Fruit fly (Drosophila melanogaster) whole organism, pupa: ENCODE results near the gene CG8292.
A peak's percentile ranks its signal among the peaks of the same experiment; 100 is the strongest.

ENCODE experiments used
- CG10348 ChIP-seq: fragments of 200-800 bp; sonication (Bioruptor generic); IDR thresholded peaks from 2 replicates; pipeline ENCODE4 v1.3.6; 2022; ENCODE audit warnings: missing biosample characterization, missing genetic modification characterization
- CG12605 ChIP-seq: fragments of 200-800 bp; sonication (Bioruptor generic); IDR thresholded peaks from 2 replicates; pipeline ENCODE4 v1.3.6; 2022; ENCODE audit warnings: missing biosample characterization, missing genetic modification characterization
- CG13204 ChIP-seq: fragments of 200-800 bp; sonication (Bioruptor generic); optimal IDR thresholded peaks from 2 replicates; lab custom pipeline; 2018; ENCODE audit warnings: missing biosample characterization, mild to moderate bottlenecking, missing genetic modification characterization, moderate library complexity
- CG14655 ChIP-seq: fragments of 200-800 bp; sonication (Bioruptor generic); optimal IDR thresholded peaks from 3 replicates; lab custom pipeline; 2017; ENCODE audit warnings: mild to moderate bottlenecking, missing biosample characterization, missing genetic modification reagents, missing genetic modification characterization
- CG15710 ChIP-seq: fragments of 200-800 bp; sonication (Bioruptor generic); optimal IDR thresholded peaks from 2 replicates; lab custom pipeline; 2018; ENCODE audit warnings: missing biosample characterization, mild to moderate bottlenecking, missing genetic modification characterization, moderate library complexity
- CG17806 ChIP-seq: fragments of 200-800 bp; sonication (Bioruptor generic); optimal IDR thresholded peaks from 2 replicates; lab custom pipeline; 2018; ENCODE audit warnings: missing biosample characterization, mild to moderate bottlenecking, missing genetic modification characterization, moderate library complexity
- CG32121 ChIP-seq: fragments of 200-800 bp; sonication (Bioruptor generic); IDR thresholded peaks from 2 replicates; pipeline ENCODE4 v1.3.6; 2022; ENCODE audit warnings: missing biosample characterization, missing genetic modification characterization
- CG34367 ChIP-seq: fragments of 200-800 bp; sonication (Bioruptor generic); optimal IDR thresholded peaks from 2 replicates; lab custom pipeline; 2018; ENCODE audit warnings: missing biosample characterization, mild to moderate bottlenecking, missing genetic modification characterization
- CG4496 ChIP-seq: fragments of 200-800 bp; sonication (Bioruptor generic); IDR thresholded peaks from 3 replicates; pipeline ENCODE4 v1.3.6; 2022; ENCODE audit warnings: missing biosample characterization, missing genetic modification characterization
- CG8159 ChIP-seq: fragments of 200-800 bp; sonication (Bioruptor generic); optimal IDR thresholded peaks from 3 replicates; lab custom pipeline; 2018; ENCODE audit warnings: missing biosample characterization, mild to moderate bottlenecking, missing genetic modification characterization, moderate library complexity
- CG8301 ChIP-seq: fragments of 200-800 bp; sonication (Bioruptor generic); optimal IDR thresholded peaks from 2 replicates; lab custom pipeline; 2018; ENCODE audit warnings: missing biosample characterization, mild to moderate bottlenecking, missing genetic modification characterization
- CG9948 ChIP-seq: fragments of 200-800 bp; sonication (Bioruptor generic); optimal IDR thresholded peaks from 2 replicates; lab custom pipeline; 2018; ENCODE audit warnings: missing biosample characterization, mild to moderate bottlenecking, missing genetic modification characterization, moderate library complexity
- D1 ChIP-seq: fragments of 200-800 bp; sonication (Bioruptor generic); optimal IDR thresholded peaks from 2 replicates; lab custom pipeline; 2018; ENCODE audit warnings: missing biosample characterization, mild to moderate bottlenecking, missing genetic modification characterization, moderate library complexity
- EcR ChIP-seq: fragments of 200-800 bp; sonication (Bioruptor generic); optimal IDR thresholded peaks from 3 replicates; lab custom pipeline; 2019; ENCODE audit warnings: missing biosample characterization, missing genetic modification characterization, mild to moderate bottlenecking, moderate library complexity, missing genetic modification reagents
- Ets98B ChIP-seq: fragments of 200-800 bp; sonication (Bioruptor generic); IDR thresholded peaks from 2 replicates; pipeline ENCODE4 v1.3.6; 2022; ENCODE audit warnings: missing biosample characterization, missing genetic modification characterization
- Pif1A ChIP-seq: fragments of 200-800 bp; sonication (Bioruptor generic); optimal IDR thresholded peaks from 3 replicates; lab custom pipeline; 2016; ENCODE audit warnings: missing biosample characterization, missing genetic modification characterization
- Pif1B ChIP-seq: fragments of 200-800 bp; sonication (Bioruptor generic); optimal IDR thresholded peaks from 3 replicates; lab custom pipeline; 2016; ENCODE audit warnings: missing biosample characterization, missing genetic modification characterization
- Snoo ChIP-seq: fragments of 200-800 bp; sonication (Bioruptor generic); optimal IDR thresholded peaks from 3 replicates; lab custom pipeline; 2017; ENCODE audit warnings: missing biosample characterization, mild to moderate bottlenecking, missing genetic modification characterization, inconsistent platforms
- fd96Ca ChIP-seq: fragments of 200-800 bp; sonication (Bioruptor generic); IDR thresholded peaks from 3 replicates; pipeline ENCODE4 v1.3.6; 2022; ENCODE audit warnings: missing biosample characterization, missing genetic modification characterization
- gl ChIP-seq: fragments of 200-800 bp; sonication (Bioruptor generic); optimal IDR thresholded peaks from 2 replicates; lab custom pipeline; 2018; ENCODE audit warnings: missing biosample characterization, mild to moderate bottlenecking, missing genetic modification characterization
- rn ChIP-seq: fragments of 200-800 bp; sonication (Bioruptor generic); IDR thresholded peaks from 2 replicates; pipeline ENCODE4 v1.3.6; 2022; ENCODE audit warnings: missing biosample characterization, missing genetic modification characterization

CG8292 gene

dm6 chr2L:8217917-8218316 lies at the start of gene CG8292:
CG8292 (minus strand) TSS chr2L:8218017.
- TF ChIP-seq CG34367 (tag; lab: Kevin White, UChicago) (no peak), fd96Ca (no peak)

DNA sequence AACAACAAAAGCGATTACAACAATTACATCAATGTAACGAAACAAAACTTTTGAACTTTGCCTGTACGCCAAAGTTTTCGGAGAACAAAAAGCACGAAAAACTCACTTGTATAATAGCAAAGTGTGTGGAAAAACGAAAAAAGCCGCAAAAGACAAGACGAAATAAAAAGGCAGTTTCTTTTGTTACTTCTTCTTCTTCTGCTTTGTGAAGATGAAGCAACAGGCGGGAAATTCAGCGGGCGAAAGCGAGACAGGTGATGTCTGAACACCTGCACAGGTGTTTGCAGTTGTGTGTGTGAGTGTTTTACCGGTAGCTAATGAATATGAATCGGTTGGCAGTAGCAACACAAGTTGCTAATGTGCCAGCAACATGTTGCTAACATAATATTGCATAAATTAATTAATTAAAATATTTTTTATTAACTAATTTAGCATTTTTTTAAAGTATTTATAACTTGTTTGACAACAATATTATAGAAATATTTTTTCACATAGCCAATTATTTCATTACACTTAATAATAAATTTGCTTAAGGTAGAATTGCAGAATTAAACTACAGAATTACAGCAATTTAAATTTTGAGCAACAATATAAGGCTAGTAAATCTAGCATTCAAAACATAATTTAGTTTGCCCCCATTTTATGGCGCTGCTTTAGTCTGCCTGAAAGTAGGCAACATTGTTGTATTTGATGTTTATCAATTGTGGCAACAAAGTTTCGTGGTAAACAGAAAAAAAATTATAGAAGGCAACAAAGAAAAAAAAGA lies 49.0 kb upstream of the CG8292 start:
- TF ChIP-seq CG12605 (GFP tag; lab: Robert Waterston, UW) (peak; percentile 50; the same call in 1 of the 2 replicates), CG15710 (tag; lab: Kevin White, UChicago) (no peak)
- TF ChIP-seq, all 21 proteins: peak for 1

dm6 chr2L:8266145-8266544 lies 48.3 kb upstream of the CG8292 start:
- TF ChIP-seq CG12605 (GFP tag; lab: Robert Waterston, UW) (peak; percentile 77), CG15710 (tag; lab: Kevin White, UChicago) (peak; percentile 89), Snoo (tag; lab: Kevin White, UChicago) (peak; percentile 34), EcR (GFP tag; lab: Kevin White, UChicago) (no peak), CG9948 (tag; lab: Kevin White, UChicago) (peak; percentile 80), rn (GFP tag; lab: Robert Waterston, UW) (0 out of 2 replicates have a peak, but pooled peaks have one; percentile 18), CG4496 (peak; percentile 83), CG8159 (tag; lab: Kevin White, UChicago) (peak; percentile 93), D1 (tag; lab: Kevin White, UChicago) (peak; percentile 75), CG13204 (GFP tag; lab: Kevin White, UChicago) (peak; percentile 51), Ets98B (GFP tag; lab: Robert Waterston, UW) (peak; percentile 78), CG14655 (peak; percentile 80), CG10348 (no peak), CG17806 (peak; percentile 90), Pif1A (GFP tag; lab: Kevin White, UChicago) (peak; percentile 35), CG32121 (GFP tag; lab: Robert Waterston, UW) (peak; percentile 85), CG8301 (peak; percentile 79), Pif1B (GFP tag; lab: Kevin White, UChicago) (peak; percentile 32), gl (tag; lab: Kevin White, UChicago) (peak; percentile 64), fd96Ca (no peak), CG34367 (tag; lab: Kevin White, UChicago) (peak; percentile 70)

DNA sequence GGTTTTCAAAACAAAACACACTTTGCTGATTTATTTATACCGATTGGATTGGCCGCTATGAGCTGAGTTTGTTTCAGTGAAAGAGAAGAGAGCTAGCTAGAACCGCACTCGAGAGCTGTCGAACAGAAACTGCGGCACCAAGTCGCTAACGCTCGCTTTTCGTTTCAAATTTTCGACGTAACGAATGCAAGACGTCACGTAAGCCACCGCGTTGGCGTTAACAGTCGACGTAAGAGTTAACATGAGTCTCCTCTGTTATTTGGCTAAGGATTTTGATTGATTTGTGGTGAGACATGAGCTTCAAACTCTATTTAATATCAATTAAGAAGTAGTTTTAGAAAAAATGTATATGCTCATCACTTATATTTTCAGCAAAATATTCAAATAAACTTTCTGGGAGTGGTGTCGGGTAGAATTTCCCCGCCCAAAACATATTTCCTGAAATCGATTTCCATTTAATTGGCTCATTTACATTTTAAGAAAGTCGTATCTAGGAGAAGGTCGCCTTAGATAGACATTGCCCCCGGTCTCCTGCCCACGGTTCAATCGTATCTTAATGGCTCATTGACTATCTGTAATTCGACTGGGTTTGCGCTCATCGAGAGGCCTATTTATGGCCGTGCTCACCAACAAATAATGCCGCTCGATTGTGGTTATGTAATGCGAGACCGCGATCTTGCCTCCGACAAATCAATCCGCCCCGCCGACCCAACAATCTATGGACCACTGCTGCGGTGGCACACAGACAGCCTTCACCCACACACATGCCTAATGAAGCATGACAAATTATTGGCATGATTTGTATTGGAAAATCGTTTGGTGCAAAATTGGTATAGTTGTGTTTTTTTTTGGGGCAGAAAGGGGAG lies 39.8 kb upstream of the CG8292 start, which contains the start of gene CG8086:
TSS of gene CG8086 (minus strand) at position 102 of the 866 bp plus-strand sequence.
- no peak for TF ChIP-seq EcR (GFP tag; lab: Kevin White, UChicago)
- TF ChIP-seq CG12605 (GFP tag; lab: Robert Waterston, UW), result no peak
- no peak for TF ChIP-seq CG4496
- TF ChIP-seq Pif1B (GFP tag; lab: Kevin White, UChicago), result no peak
- no peak for TF ChIP-seq CG32121 (GFP tag; lab: Robert Waterston, UW)
- no peak for TF ChIP-seq gl (tag; lab: Kevin White, UChicago)
- no peak for TF ChIP-seq CG17806
- TF ChIP-seq CG8159 (tag; lab: Kevin White, UChicago), result no peak
- TF ChIP-seq fd96Ca, result no peak

DNA sequence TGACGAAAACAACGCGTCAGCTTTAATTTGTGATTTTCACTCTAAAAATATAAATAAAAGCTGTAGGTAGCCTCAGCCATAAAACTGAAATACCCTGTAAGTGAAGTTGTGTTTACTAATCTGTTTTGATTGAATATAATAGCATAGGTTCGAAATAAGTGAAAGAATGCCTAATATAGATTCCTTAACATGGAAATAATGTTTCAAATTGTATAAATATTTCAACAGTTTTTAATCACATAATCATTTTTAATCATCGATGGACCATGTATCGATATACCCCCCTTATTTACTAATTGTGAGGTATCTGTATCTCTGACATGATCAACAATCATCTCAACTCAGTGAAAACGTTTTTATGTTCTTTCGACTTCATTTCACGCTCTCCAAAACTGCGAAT lies 37.6 kb upstream of the CG8292 start:
- TF ChIP-seq CG8159 (tag; lab: Kevin White, UChicago) (no peak), CG17806 (no peak), CG32121 (GFP tag; lab: Robert Waterston, UW) (no peak), CG14655 (no peak), CG9948 (tag; lab: Kevin White, UChicago) (no peak), CG10348 (no peak), Ets98B (GFP tag; lab: Robert Waterston, UW) (no peak), CG12605 (GFP tag; lab: Robert Waterston, UW) (no peak), rn (GFP tag; lab: Robert Waterston, UW) (no peak), CG13204 (GFP tag; lab: Kevin White, UChicago) (no peak), CG15710 (tag; lab: Kevin White, UChicago) (no peak), Pif1B (GFP tag; lab: Kevin White, UChicago) (no peak), Pif1A (GFP tag; lab: Kevin White, UChicago) (no peak), gl (tag; lab: Kevin White, UChicago) (no peak), Snoo (tag; lab: Kevin White, UChicago) (no peak), EcR (GFP tag; lab: Kevin White, UChicago) (no peak), CG4496 (no peak)
- TF ChIP-seq, all 21 proteins: peak for 0

DNA sequence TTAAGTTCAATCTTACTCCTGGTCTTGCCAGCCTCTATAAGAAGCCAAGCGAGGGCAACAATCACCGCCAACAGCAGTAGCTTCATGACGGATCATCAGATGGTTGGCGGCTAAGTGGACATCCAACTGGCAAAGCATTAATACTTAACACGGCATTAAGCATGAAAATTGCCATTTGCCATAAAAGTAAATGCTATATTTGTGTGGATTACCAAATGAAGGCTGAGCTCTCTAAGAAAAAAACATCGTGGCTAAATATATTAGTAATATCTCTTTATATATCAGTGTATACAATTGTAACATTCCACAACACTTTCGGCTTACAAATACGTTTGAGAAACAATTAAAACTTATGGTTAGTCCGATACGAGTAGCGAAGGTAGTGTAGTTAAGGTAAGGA lies 26.1 kb upstream of the CG8292 start, which contains the start of gene CG43057:
TSS of gene CG43057 (minus strand) at position 101 of the 400 bp plus-strand sequence.
- TF ChIP-seq D1 (tag; lab: Kevin White, UChicago) (no peak), Snoo (tag; lab: Kevin White, UChicago) (no peak), Ets98B (GFP tag; lab: Robert Waterston, UW) (no peak), CG10348 (no peak), rn (GFP tag; lab: Robert Waterston, UW) (no peak), CG13204 (GFP tag; lab: Kevin White, UChicago) (no peak), EcR (GFP tag; lab: Kevin White, UChicago) (no peak)
- TF ChIP-seq, all 21 proteins: peak for 0
